Fruit fly (Drosophila melanogaster) whole organism: ENCODE data around the gene CG32095.

Experiments
- CG8478 ChIP-seq: fragments of >200 bp; optimal IDR thresholded peaks from 2 replicates; lab custom pipeline; 2018; ENCODE audit warnings: inconsistent platforms
- Dll ChIP-seq: fragments of >200 bp; optimal IDR thresholded peaks from 2 replicates; lab custom pipeline; 2017
- EcR ChIP-seq, 2 experiments: fragments of >200 bp; optimal IDR thresholded peaks; 2 replicates each; lab custom pipeline; 2017; ENCODE audit warnings: missing biosample characterization in 2 of 2, missing genetic modification characterization in 2 of 2, missing genetic modification reagents in 2 of 2
- pan ChIP-seq: fragments of >200 bp; optimal IDR thresholded peaks from 2 replicates; lab custom pipeline; 2017
- psq ChIP-seq: fragments of >200 bp; optimal IDR thresholded peaks from 2 replicates; lab custom pipeline; 2017
- usp ChIP-seq: fragments of >200 bp; optimal IDR thresholded peaks from 2 replicates; lab custom pipeline; 2017; ENCODE audit warnings: missing biosample characterization, missing genetic modification characterization, mixed read lengths

The CG32095 gene

DNA sequence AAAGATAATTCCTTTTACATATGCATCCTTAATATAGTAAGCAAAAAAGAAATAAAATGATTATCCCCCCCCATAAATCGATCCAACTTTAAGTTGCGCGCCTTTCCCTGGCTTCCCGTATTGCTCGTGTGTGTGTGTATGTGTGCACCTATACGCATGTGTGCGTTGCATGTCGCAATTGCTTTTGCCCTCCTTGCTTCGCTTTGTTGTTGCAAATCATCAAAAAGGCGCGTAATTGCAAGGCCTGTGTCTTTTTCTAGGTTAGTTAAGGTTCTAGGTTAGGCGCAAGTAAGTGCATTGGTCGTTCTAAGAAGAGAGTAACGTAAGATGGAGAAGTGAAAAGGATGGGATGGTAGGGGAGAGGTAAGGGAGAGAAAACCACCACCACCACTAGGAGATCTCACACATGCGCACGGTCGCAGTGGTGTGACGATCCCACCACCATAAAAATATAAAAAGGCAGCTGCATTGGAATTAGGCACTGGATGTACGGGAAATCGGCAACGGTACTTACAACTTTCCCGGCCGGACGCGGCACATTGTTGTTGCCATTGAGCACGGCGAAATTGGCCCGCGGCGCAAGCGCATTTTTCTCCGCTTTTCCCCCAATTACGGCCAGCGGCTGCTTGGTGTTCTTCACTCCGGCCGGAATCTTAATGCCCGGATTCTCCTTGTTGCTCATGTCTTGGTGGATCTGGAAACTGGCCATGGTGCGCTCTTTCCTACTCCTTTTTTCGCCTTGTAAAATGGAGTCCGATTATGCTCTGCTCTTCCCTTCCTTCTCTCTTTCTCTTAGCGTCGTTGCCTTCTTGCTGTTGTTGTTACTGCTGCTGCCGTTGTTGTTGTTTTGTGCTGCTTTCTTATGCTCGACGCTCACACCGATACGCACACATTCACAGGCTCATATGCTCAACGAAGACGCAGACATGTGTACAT lies 7.1 kb upstream of the CG32095 start:
- TF ChIP-seq Dll (lab: Kevin White, UChicago) (no peak), EcR (GFP tag; optimal IDR thresholded peaks at IDR 0.05; lab: Kevin White, UChicago) (no peak), psq (lab: Kevin White, UChicago) (no peak)

DNA sequence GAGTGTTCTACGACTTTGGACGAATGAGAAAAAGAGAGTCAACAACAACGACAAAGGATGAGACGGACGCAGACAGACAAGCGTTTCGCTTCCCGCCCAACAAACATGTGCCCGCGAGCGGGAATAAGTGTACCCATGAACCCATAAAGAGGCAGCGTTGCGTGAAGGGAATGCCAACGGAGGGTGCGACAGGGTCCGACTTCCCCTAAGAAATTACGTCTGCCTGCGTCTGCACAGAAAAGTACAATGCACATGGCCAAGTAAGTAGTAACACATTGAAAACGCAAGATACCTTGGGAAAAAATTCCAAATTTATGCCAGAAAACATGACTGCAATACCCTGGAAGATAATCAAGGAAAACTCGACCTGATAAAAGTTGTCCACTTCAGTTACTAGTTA lies 5.7 kb upstream of the CG32095 start:
- TF ChIP-seq usp (GFP tag; lab: Kevin White, UChicago): no peak
- no peak for TF ChIP-seq psq (lab: Kevin White, UChicago)
- TF ChIP-seq EcR (GFP tag; optimal IDR thresholded peaks at IDR 0.05; lab: Kevin White, UChicago): no peak
- no peak for TF ChIP-seq CG8478 (lab: Kevin White, UChicago)
- TF ChIP-seq Dll (lab: Kevin White, UChicago): no peak
- TF ChIP-seq pan: no peak

DNA sequence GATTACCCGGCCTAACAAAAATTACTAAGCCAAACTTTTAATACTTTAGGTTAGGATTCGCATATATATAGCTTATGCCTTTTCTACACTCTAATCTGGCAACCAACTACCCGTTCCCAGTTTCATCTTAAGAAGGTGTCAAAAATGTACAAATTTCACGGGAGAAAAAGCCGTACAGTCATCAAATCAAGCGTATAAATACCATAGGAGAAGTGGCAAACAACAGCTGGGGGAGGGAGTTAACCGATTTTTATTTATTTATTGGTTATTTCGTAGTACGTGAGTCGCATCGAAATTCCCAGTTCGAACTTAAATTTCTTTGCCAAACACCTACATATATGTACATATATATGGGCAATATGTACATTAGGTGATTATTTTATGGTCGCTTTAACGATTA lies 3.2 kb upstream of the CG32095 start, which contains the start of gene CG7264:
Gene CG7264, plus strand, starts transcription at position 301 of the 400 bp plus-strand sequence.
- no peak for TF ChIP-seq Dll (lab: Kevin White, UChicago)

DNA sequence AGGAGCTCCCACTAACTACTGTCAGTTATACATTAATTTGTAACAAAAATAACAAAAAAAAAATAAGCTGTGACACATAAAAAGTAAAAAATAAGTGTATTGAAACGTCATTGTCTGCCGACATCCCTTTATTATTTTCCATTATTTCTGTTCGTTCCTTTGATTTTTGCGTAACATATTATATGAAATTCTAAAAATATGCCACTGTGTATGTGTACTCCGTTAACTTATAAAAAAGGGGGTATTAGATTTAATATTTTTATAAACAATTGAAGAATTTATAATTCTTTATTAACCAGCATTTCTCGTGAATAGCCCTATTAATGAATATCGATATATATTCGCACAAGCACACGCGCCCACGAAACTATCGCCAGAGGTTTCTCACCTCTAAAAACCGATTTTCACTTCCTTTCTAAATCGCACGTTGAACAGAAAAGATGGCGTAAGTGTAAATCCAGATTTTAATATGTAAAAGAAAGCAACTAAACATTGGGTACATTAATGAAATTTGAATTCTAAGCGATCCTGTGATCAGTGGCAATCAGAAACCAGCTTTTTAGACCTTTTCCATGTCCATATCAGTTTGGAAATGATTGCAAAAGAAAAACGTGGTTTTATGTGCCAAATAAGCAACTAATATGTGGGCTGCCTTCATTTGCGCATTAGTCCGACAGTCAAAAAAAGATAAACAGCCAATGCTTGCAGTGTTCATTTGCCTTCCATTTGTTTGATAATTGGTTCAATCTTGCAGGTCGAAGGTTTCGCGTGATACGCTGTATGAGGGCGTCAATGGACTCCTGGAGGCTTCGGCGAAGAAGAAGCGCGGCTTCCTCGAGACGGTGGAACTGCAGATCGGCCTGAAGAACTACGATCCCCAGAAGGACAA lies 2.8 kb downstream of the CG32095 start, which contains the start of gene RpL10Ab:
Gene RpL10Ab, plus strand, starts transcription at position 406 of the 889 bp plus-strand sequence.
- TF ChIP-seq Dll (lab: Kevin White, UChicago) (no peak), pan (no peak), EcR (GFP tag; optimal IDR thresholded peaks at IDR 0.05; lab: Kevin White, UChicago) (no peak), usp (GFP tag; lab: Kevin White, UChicago) (no peak), psq (lab: Kevin White, UChicago) (no peak), CG8478 (lab: Kevin White, UChicago) (no peak)

DNA sequence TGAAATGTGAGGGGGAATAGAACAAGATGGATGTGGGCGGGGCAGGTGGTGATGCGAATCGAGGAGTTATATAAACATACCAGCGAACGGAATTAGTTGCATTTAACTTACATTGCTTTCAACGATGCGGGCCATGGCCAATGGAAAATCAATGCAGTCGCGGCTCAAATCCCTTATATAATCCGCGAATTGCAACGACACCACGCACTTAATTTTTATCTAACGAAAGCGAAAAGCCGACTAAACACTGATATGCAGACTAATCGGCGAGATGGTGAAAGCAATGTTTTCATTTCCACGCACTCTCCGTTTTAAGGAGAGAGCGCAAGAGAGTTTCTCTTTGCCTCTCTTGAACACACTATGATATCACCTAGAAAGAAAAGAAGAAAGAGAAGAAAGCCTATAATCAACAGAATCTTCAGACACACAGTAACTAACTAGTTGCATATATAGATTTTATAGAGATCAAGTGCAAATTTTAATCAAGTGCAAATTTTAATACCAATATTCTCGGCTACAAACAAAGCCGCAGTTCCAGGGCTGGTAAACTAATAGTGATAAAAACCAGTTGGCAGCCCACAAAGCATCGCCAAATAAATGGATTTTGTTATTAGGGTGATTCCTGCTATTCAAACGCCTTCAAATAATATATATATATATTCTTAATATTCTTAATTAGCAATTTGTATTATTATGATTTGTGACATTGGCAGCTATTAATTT lies 3.6 kb downstream of the CG32095 start, which contains the start of the genes CG11597 and CG5946:
Gene CG11597, minus strand, starts transcription at position 553 of the 723 bp plus-strand sequence.
Gene CG5946, minus strand, starts transcription at position 553 of the 723 bp plus-strand sequence.
- no peak for TF ChIP-seq EcR (GFP tag; optimal IDR thresholded peaks at IDR 0.05; lab: Kevin White, UChicago)
- no peak for TF ChIP-seq psq (lab: Kevin White, UChicago)
- no peak for TF ChIP-seq CG8478 (lab: Kevin White, UChicago)
- TF ChIP-seq pan: no peak
- TF ChIP-seq usp (GFP tag; lab: Kevin White, UChicago): no peak
- TF ChIP-seq Dll (lab: Kevin White, UChicago): no peak

DNA sequence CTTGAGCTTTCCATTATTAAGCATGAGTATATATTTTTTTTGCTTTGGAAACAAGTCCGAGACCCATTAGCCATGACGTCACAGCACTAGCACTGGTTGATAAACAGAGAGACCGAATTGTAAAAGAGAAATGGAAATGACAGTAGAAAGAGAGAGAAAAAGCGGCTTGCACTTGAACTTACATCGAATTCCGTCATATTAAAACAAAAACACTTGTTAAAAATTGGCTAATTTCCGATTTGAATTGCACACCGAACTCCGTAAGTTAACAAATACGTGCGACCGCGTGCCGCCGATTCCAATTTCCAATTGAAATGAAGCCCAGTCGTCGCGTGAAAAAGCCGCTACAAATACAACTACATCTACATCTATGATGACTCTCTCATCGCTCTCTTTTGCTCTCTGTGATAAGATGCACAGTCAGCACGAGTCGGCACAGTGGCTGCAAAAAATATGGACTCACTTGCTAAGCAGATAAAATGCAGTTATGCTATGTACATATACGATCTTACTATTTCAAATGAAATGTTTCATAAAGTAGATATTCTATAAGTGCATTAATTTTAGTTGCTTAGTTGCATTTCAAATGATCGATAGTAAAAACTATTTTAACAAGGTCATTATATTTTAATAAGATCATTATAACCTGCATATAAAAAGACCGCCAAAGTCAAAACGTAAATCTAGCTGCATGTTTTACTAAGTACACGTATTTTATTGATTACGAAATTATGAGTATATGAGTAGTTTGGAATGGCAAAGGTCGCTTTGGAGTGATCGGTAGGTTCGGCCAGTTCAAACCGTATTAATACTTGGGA lies 5.7 kb downstream of the CG32095 start:
- TF ChIP-seq CG8478 (lab: Kevin White, UChicago): no peak
- TF ChIP-seq psq (lab: Kevin White, UChicago): no peak
- TF ChIP-seq Dll (lab: Kevin White, UChicago): peak; percentile 41

DNA sequence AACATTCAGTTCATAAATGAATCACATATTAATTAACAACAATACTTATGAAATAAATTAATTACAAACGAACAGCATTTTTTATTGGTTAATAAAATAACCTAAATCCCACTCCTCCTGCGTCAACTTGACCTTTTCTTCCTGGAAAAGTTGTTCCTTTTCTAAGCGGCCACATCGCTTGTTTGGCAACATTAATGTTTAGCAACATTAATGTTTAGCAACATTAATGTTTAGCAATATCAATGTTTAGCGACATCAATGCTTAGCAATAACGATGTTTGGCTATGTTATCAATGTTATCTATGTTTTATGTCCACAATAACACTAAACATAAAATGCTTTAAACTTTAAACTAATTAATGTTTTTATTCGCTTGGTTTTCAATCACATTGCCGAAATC lies 8.9 kb downstream of the CG32095 start:
- no peak for TF ChIP-seq psq (lab: Kevin White, UChicago)
- no peak for TF ChIP-seq usp (GFP tag; lab: Kevin White, UChicago)
- TF ChIP-seq CG8478 (lab: Kevin White, UChicago): no peak
- no peak for TF ChIP-seq pan
- no peak for TF ChIP-seq Dll (lab: Kevin White, UChicago)
- TF ChIP-seq EcR (GFP tag; optimal IDR thresholded peaks at IDR 0.05; lab: Kevin White, UChicago): no peak

DNA sequence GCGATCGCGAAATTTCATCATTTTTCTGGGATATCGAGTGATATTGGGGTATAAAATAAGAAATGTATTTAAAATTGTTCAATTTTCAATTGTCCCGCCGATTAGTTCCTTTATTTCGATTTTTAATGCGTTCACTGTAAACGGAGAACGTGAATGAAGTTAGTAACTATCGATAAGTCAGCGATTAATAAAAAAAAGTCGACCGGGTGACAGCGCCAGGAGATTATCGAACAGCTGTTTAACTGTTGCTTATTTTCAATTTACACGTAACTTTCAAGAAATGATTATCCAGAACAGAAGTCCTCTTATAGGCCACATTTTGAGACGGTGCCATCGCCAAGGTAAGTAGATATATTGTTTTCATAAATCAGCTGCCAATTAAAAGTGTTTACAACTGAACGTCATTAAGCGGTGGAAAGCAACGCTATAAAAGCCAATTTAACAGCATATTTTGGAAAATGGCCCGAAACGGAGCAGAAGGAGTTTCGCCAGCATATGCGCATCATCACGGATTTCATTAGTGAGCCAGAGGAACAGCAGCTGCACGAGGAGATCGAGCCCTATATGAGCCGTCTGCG lies 10.2 kb downstream of the CG32095 start, which contains the start of gene CG14130:
Gene CG14130, plus strand, starts transcription at position 225 of the 578 bp plus-strand sequence.
- TF ChIP-seq psq (lab: Kevin White, UChicago) (no peak), CG8478 (lab: Kevin White, UChicago) (no peak), pan (no peak), usp (GFP tag; lab: Kevin White, UChicago) (no peak), EcR (GFP tag; optimal IDR thresholded peaks at IDR 0.05; lab: Kevin White, UChicago) (no peak), Dll (lab: Kevin White, UChicago) (no peak)

DNA sequence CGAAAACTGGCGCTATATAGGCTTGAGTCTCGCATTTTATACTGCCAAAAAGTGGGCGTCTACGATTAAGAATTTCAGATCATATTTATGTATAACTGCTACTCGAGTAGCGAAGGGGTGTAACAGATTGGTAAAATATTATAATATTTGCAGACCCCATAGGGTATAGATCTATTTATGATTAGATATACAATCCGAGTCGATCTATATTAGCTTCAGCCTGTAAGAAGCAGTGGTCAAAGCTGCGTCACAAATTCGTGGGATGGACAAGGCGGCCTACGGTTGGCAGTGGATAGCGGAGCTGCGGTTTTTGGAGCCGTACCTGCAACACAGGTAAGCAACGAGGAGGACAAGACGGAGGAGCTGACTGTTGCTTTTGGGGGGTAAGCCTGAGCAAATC lies 10.9 kb downstream of the CG32095 start, which contains the start of gene Cubn2:
Gene Cubn2, minus strand, starts transcription at position 101 of the 400 bp plus-strand sequence.
- TF ChIP-seq psq (lab: Kevin White, UChicago) (no peak), EcR (GFP tag; optimal IDR thresholded peaks at IDR 0.05; lab: Kevin White, UChicago) (no peak), usp (GFP tag; lab: Kevin White, UChicago) (no peak), pan (no peak), Dll (lab: Kevin White, UChicago) (no peak), CG8478 (lab: Kevin White, UChicago) (no peak)

DNA sequence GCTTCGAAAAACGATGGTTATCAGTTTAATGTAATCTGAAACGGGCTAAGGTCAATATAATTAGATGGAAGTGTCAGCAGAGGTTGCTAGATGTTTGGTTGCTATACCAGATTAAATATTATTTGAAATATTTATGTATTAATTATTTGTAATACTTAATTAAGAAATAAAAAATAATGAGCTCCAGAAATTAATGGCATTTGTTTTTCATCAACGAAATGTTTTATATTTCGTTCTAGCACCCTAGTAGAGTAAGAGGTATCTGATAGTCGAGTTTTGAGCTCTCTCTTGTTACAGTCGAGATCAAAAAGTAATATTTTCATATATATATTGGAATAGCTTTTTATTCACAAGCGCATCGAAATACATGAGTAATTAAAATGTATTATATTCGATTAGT lies 23.9 kb downstream of the CG32095 start:
- TF ChIP-seq pan: no peak
- TF ChIP-seq usp (GFP tag; lab: Kevin White, UChicago): no peak
- no peak for TF ChIP-seq psq (lab: Kevin White, UChicago)
- TF ChIP-seq EcR (GFP tag; optimal IDR thresholded peaks at IDR 0.05; lab: Kevin White, UChicago): no peak
- TF ChIP-seq Dll (lab: Kevin White, UChicago): no peak
- TF ChIP-seq CG8478 (lab: Kevin White, UChicago): no peak
